Fruit fly (Drosophila melanogaster): ENCODE measurements around the gene CG43098.

DNA sequence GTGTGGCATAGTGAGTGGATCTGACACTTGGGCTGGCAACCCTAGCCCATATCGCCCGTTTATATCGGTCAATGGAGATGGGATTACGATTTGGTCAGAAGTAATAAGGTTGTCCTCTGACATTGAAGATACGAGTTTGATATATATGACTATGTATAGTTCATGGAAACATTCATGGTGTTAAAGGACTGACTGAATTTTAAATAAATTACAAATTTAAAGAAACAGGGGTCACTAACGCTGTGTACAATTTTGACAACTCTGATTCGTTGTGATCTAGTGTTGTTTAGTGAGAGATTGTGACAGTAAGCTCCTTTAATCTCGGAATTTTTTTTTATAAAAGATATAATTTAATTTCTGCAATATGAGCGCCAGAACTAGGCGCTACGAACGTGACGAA, at the start of gene CG43098:
- TF ChIP-seq CG15710 (tag; optimal IDR thresholded peaks at IDR 0.05) = no peak
- no peak for TF ChIP-seq fd96Ca (GFP tag; IDR thresholded peaks at IDR 0.05)
- no peak for TF ChIP-seq Pif1A (GFP tag; optimal IDR thresholded peaks at IDR 0.05)
- TF ChIP-seq CG12605 (GFP tag; IDR thresholded peaks at IDR 0.05) = no peak
- TF ChIP-seq CG9948 (tag; optimal IDR thresholded peaks at IDR 0.05) = no peak
- no peak for TF ChIP-seq EcR (GFP tag; optimal IDR thresholded peaks at IDR 0.05)

Data from whole organism, pupa.